Worm (Caenorhabditis elegans) whole organism, L4 larva: ENCODE data around the gene sri-72.

Experiments
- aly-2 ChIP-seq: sonication (generic microtip); optimal IDR thresholded peaks from 2 replicates; lab custom pipeline; 2018; ENCODE audit warnings: missing biosample characterization, missing genetic modification characterization
- egl-27 ChIP-seq: sonication (generic microtip); optimal IDR thresholded peaks from 3 replicates; lab custom pipeline; 2017; ENCODE audit warnings: missing biosample characterization, missing genetic modification reagents, missing genetic modification characterization
- mdl-1 ChIP-seq, 2 experiments: fragments of 150-350 bp in 1 of 2; sonication (generic microtip) in 1 of 2; optimal IDR thresholded peaks; 2 replicates each; lab custom pipeline; 2014 to 2017; ENCODE audit warnings: missing biosample characterization in 2 of 2, missing genetic modification characterization in 2 of 2
- skn-1 ChIP-seq: fragments of 150-350 bp; optimal IDR thresholded peaks from 2 replicates; lab custom pipeline; 2014; ENCODE audit warnings: missing biosample characterization, missing genetic modification characterization

DNA sequence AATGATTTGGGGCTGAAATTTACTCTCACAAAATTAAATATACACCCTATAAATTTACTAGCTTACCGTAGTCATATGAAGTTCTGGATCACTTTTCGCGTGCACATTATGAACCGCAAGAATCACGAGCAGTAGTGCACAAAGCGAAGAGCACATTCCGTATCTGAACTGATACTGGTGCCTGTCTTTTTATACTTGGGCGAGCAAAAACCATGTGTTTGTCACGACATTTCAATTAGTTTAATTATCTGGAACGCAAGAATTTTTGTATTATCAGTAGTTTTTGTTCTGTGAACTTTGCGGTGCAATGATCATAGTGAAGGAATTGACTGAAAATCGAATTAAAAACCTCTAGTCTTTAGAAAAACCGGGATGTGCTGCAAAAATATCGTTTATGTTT is 43.9 kb downstream of the sri-72 start, which contains the start of gene lipl-3:
- TF ChIP-seq egl-27 (tag; lab: Kevin White, UChicago), result no peak
- no peak for TF ChIP-seq skn-1 (tag; lab: Kevin White, UChicago)
- no peak for TF ChIP-seq aly-2 (tag; lab: Kevin White, UChicago)
- no peak for TF ChIP-seq mdl-1 (tag; optimal IDR thresholded peaks at IDR 0.05; lab: Kevin White, UChicago)
